Worm (Caenorhabditis elegans) whole organism, L4 larva: ENCODE data around the gene nspc-19.

Experiments
- F10B5.3 ChIP-seq: sonication (generic microtip); optimal IDR thresholded peaks from 2 replicates; lab custom pipeline; 2016; ENCODE audit warnings: mild to moderate bottlenecking, missing genetic modification characterization, missing compliant biosample characterization
- F26F4.8 ChIP-seq: fragments of 200-800 bp; sonication (Bioruptor generic); conservative IDR thresholded peaks from 2 replicates; pipeline ENCODE4 v1.3.6; 2022; ENCODE audit warnings: missing genetic modification characterization, missing compliant biosample characterization
- F44E2.7 ChIP-seq: fragments of 200-800 bp; sonication (Bioruptor generic); IDR thresholded peaks from 2 replicates; pipeline ENCODE4 v2.1.2; 2022; ENCODE audit warnings: missing genetic modification characterization, missing compliant biosample characterization
- F49E8.2 ChIP-seq: sonication (generic microtip); optimal IDR thresholded peaks from 2 replicates; lab custom pipeline; 2016; ENCODE audit warnings: missing compliant biosample characterization, mild to moderate bottlenecking, missing genetic modification characterization, borderline replicate concordance
- ZK546.5 ChIP-seq, 2 experiments: sonication (generic microtip); optimal IDR thresholded peaks; 2 replicates each; lab custom pipeline; 2017; ENCODE audit warnings: missing biosample characterization in 2 of 2, missing genetic modification characterization in 2 of 2
- attf-4 ChIP-seq: sonication (generic microtip); optimal IDR thresholded peaks from 3 replicates; lab custom pipeline; 2017; ENCODE audit warnings: missing biosample characterization, missing genetic modification characterization
- ceh-44 ChIP-seq: fragments of 200-800 bp; sonication (Bioruptor generic); IDR thresholded peaks from 2 replicates; pipeline ENCODE4 v1.3.6; 2022; ENCODE audit warnings: missing genetic modification reagents, missing genetic modification characterization, missing compliant biosample characterization
- ceh-82 ChIP-seq: sonication (generic microtip); optimal IDR thresholded peaks from 2 replicates; lab custom pipeline; 2017; ENCODE audit warnings: missing biosample characterization, missing genetic modification characterization
- ctbp-1 ChIP-seq: fragments of 200-800 bp; sonication (Bioruptor generic); IDR thresholded peaks from 2 replicates; pipeline ENCODE4 v1.3.6; 2022; ENCODE audit warnings: missing genetic modification reagents, missing genetic modification characterization, missing compliant biosample characterization
- daf-16 ChIP-seq, 3 experiments: sonication (generic microtip); optimal IDR thresholded peaks; 2 replicates each; lab custom pipeline; 2016 to 2017; ENCODE audit warnings: missing genetic modification characterization in 3 of 3, missing genetic modification reagents in 3 of 3, mild to moderate bottlenecking in 2 of 3, missing compliant biosample characterization in 2 of 3, missing biosample characterization in 1 of 3, moderate library complexity in 1 of 3
- dmd-6 ChIP-seq: fragments of 200-800 bp; sonication (Bioruptor generic); IDR thresholded peaks from 2 replicates; pipeline ENCODE4 v1.3.6; 2022; ENCODE audit warnings: missing genetic modification reagents, missing genetic modification characterization, missing compliant biosample characterization
- dmd-8 ChIP-seq: fragments of 200-800 bp; sonication (Bioruptor generic); IDR thresholded peaks from 2 replicates; pipeline ENCODE4 v1.3.6; 2022; ENCODE audit warnings: missing genetic modification characterization, missing compliant biosample characterization
- dmd-9 ChIP-seq: fragments of 200-800 bp; sonication (Bioruptor generic); IDR thresholded peaks from 2 replicates; pipeline ENCODE4 v1.3.6; 2022; ENCODE audit warnings: missing genetic modification reagents, missing genetic modification characterization, missing compliant biosample characterization
- duxl-1 ChIP-seq: sonication (generic microtip); optimal IDR thresholded peaks from 2 replicates; lab custom pipeline; 2016; ENCODE audit warnings: mild to moderate bottlenecking, missing genetic modification characterization, moderate library complexity, missing compliant biosample characterization; ENCODE audit not compliant: poor library complexity
- egl-27 ChIP-seq: sonication (generic microtip); optimal IDR thresholded peaks from 3 replicates; lab custom pipeline; 2017; ENCODE audit warnings: missing biosample characterization, missing genetic modification reagents, missing genetic modification characterization
- egl-43 ChIP-seq: fragments of 200-800 bp; sonication (Bioruptor generic); IDR thresholded peaks from 2 replicates; pipeline ENCODE4 v1.3.6; 2022; ENCODE audit warnings: missing genetic modification reagents, missing genetic modification characterization, missing compliant biosample characterization
- gei-8 ChIP-seq: fragments of 200-800 bp; sonication (Bioruptor generic); optimal IDR thresholded peaks from 2 replicates; lab custom pipeline; 2018; ENCODE audit warnings: mild to moderate bottlenecking, missing genetic modification characterization, missing compliant biosample characterization
- hif-1 ChIP-seq, 2 experiments: sonication (generic microtip); optimal IDR thresholded peaks; 2 replicates each; lab custom pipeline; 2016 to 2017; ENCODE audit warnings: missing compliant biosample characterization in 2 of 2, missing genetic modification characterization in 2 of 2, missing genetic modification reagents in 2 of 2, missing genotype in 2 of 2, mild to moderate bottlenecking in 1 of 2
- hlh-30 ChIP-seq: sonication (generic microtip); optimal IDR thresholded peaks from 2 replicates; lab custom pipeline; 2017; ENCODE audit warnings: antibody characterized with exemption, mild to moderate bottlenecking, missing genetic modification characterization, missing compliant biosample characterization; ENCODE audit not compliant: insufficient read depth
- hmg-1.1 ChIP-seq: fragments of 200-800 bp; sonication (Bioruptor generic); IDR thresholded peaks from 2 replicates; pipeline ENCODE4 v1.3.6; 2022; ENCODE audit warnings: missing genetic modification reagents, missing genetic modification characterization, missing compliant biosample characterization
- lim-7 ChIP-seq: fragments of 200-800 bp; sonication (Bioruptor generic); IDR thresholded peaks from 2 replicates; pipeline ENCODE4 v1.3.6; 2022; ENCODE audit warnings: missing genetic modification characterization, missing compliant biosample characterization
- lin-13 ChIP-seq: fragments of 150-350 bp; optimal IDR thresholded peaks from 2 replicates; lab custom pipeline; 2014; ENCODE audit warnings: missing biosample characterization, missing genetic modification reagents, missing genetic modification characterization
- madf-5 ChIP-seq, 2 experiments: fragments of 200-800 bp; sonication (Bioruptor generic); IDR thresholded peaks; 2 replicates each; pipeline ENCODE4 v1.3.6; 2022; ENCODE audit warnings: missing compliant biosample characterization in 2 of 2, missing genetic modification characterization in 2 of 2
- madf-9 ChIP-seq: fragments of 200-800 bp; sonication (Bioruptor generic); conservative IDR thresholded peaks from 2 replicates; pipeline ENCODE4 v1.3.6; 2022; ENCODE audit warnings: missing genetic modification reagents, missing genetic modification characterization, missing compliant biosample characterization
- mep-1 ChIP-seq: fragments of 150-350 bp; sonication (generic microtip); optimal IDR thresholded peaks from 3 replicates; lab custom pipeline; 2014; ENCODE audit warnings: missing biosample characterization, missing genetic modification characterization
- mes-2 ChIP-seq: sonication (generic microtip); optimal IDR thresholded peaks from 2 replicates; lab custom pipeline; 2016; ENCODE audit warnings: missing genotype, mild to moderate bottlenecking, missing genetic modification characterization, missing compliant biosample characterization; ENCODE audit not compliant: poor library complexity, severe bottlenecking
- mxl-2 ChIP-seq: fragments of 200-800 bp; sonication (Bioruptor generic); conservative IDR thresholded peaks from 2 replicates; pipeline ENCODE4 v1.3.6; 2022; ENCODE audit warnings: missing genetic modification reagents, missing genetic modification characterization, missing compliant biosample characterization
- nhr-102 ChIP-seq: sonication (generic microtip); optimal IDR thresholded peaks from 2 replicates; lab custom pipeline; 2016; ENCODE audit warnings: mild to moderate bottlenecking, missing genetic modification characterization, moderate library complexity, missing compliant biosample characterization
- nhr-25 ChIP-seq: sonication (generic microtip); optimal IDR thresholded peaks from 2 replicates; lab custom pipeline; 2017; ENCODE audit warnings: missing genetic modification characterization, mild to moderate bottlenecking, missing compliant biosample characterization, antibody characterized with exemption, moderate library complexity, borderline replicate concordance; ENCODE audit not compliant: insufficient read depth
- nhr-41 ChIP-seq: fragments of 200-800 bp; sonication (Bioruptor generic); IDR thresholded peaks from 2 replicates; pipeline ENCODE4 v1.3.6; 2022; ENCODE audit warnings: missing genetic modification reagents, missing genetic modification characterization, missing compliant biosample characterization
- nhr-42 ChIP-seq: fragments of 200-800 bp; sonication (Bioruptor generic); IDR thresholded peaks from 2 replicates; pipeline ENCODE4 v1.3.6; 2022; ENCODE audit warnings: missing genetic modification characterization, missing compliant biosample characterization
- nhr-6 ChIP-seq: fragments of 150-350 bp; optimal IDR thresholded peaks from 2 replicates; lab custom pipeline; 2014; ENCODE audit warnings: missing biosample characterization, missing genetic modification characterization
- nhr-76 ChIP-seq: fragments of 150-350 bp; optimal IDR thresholded peaks from 2 replicates; lab custom pipeline; 2014; ENCODE audit warnings: missing biosample characterization, missing genetic modification characterization
- nhr-77 ChIP-seq: fragments of 150-350 bp; optimal IDR thresholded peaks from 2 replicates; lab custom pipeline; 2014; ENCODE audit warnings: missing biosample characterization, missing genetic modification characterization
- pha-4 ChIP-seq, 2 experiments: fragments of 150-350 bp in 1 of 2; fragments of 200-800 bp in 1 of 2; sonication (Bioruptor generic) in 1 of 2; IDR thresholded peaks in 1 of 2; optimal IDR thresholded peaks in 1 of 2; 2 replicates each; pipeline versions ENCODE4 v1.3.6 to Lab custom; 2014 to 2022; ENCODE audit warnings: missing genetic modification characterization in 2 of 2, missing genetic modification reagents in 2 of 2, missing biosample characterization in 1 of 2, missing compliant biosample characterization in 1 of 2
- php-3 ChIP-seq: fragments of 200-800 bp; sonication (Bioruptor generic); IDR thresholded peaks from 2 replicates; pipeline ENCODE4 v1.3.6; 2022; ENCODE audit warnings: missing genetic modification reagents, missing genetic modification characterization, missing compliant biosample characterization
- saeg-2 ChIP-seq: fragments of 200-800 bp; sonication (Bioruptor generic); IDR thresholded peaks from 2 replicates; pipeline ENCODE4 v1.3.6; 2022; ENCODE audit warnings: missing genetic modification reagents, missing genetic modification characterization, missing compliant biosample characterization
- set-16 ChIP-seq: fragments of 200-800 bp; sonication (Bioruptor generic); IDR thresholded peaks from 2 replicates; pipeline ENCODE4 v1.3.6; 2022; ENCODE audit warnings: missing genetic modification reagents, missing genetic modification characterization, missing compliant biosample characterization
- snpc-4 ChIP-seq: fragments of 150-350 bp; optimal IDR thresholded peaks from 2 replicates; lab custom pipeline; 2014; ENCODE audit warnings: missing biosample characterization, missing genetic modification characterization
- spr-1 ChIP-seq: sonication (generic microtip); optimal IDR thresholded peaks from 2 replicates; lab custom pipeline; 2016; ENCODE audit warnings: mild to moderate bottlenecking, missing genetic modification characterization, missing compliant biosample characterization
- unc-39 ChIP-seq: sonication (generic microtip); optimal IDR thresholded peaks from 2 replicates; lab custom pipeline; 2017; ENCODE audit warnings: missing biosample characterization, missing genetic modification characterization
- unc-62 ChIP-seq, 3 experiments: fragments of 150-350 bp in 1 of 3; sonication (generic microtip); optimal IDR thresholded peaks in 2 of 3; peaks in 1 of 3; 1 replicate in 1 of 3; 2 replicates in 2 of 3; lab custom pipeline; 2014 to 2017; ENCODE audit warnings: missing biosample characterization in 3 of 3, missing genetic modification characterization in 3 of 3, missing genetic modification reagents in 3 of 3, missing genotype in 1 of 3
- zip-11 ChIP-seq: fragments of 200-800 bp; sonication (Bioruptor generic); IDR thresholded peaks from 2 replicates; pipeline ENCODE4 v1.3.6; 2022; ENCODE audit warnings: missing genetic modification characterization, missing compliant biosample characterization
- ztf-11 ChIP-seq: fragments of 150-350 bp; optimal IDR thresholded peaks from 2 replicates; lab custom pipeline; 2014; ENCODE audit warnings: missing biosample characterization, missing genetic modification characterization
- ztf-7 ChIP-seq: fragments of 150-350 bp; optimal IDR thresholded peaks from 2 replicates; lab custom pipeline; 2014; ENCODE audit warnings: missing biosample characterization, missing genetic modification characterization

The nspc-19 gene

ce11 chrX:14489945-14490344 lies 38.6 kb upstream of the nspc-19 start, which contains the start of gene his-24 (continued):
- TF ChIP-seq saeg-2 (GFP tag; lab: Robert Waterston, UW) (no peak), F49E8.2 (tag; lab: Kevin White, UChicago) (no peak), nhr-41 (GFP tag; lab: Robert Waterston, UW) (no peak), mes-2 (peak; percentile 81), nhr-25 (peak; percentile 18), ceh-44 (GFP tag; lab: Robert Waterston, UW) (no peak), F26F4.8 (GFP tag; lab: Robert Waterston, UW) (no peak), mxl-2 (GFP tag; lab: Robert Waterston, UW) (0 out of 2 replicates have a peak, but pooled peaks have one; percentile 40), madf-9 (GFP tag; lab: Robert Waterston, UW) (0 out of 2 replicates have a peak, but pooled peaks have one; percentile 34), lin-13 (GFP tag; lab: Kevin White, UChicago) (peak; percentile 25), hif-1 (tag; optimal IDR thresholded peaks at IDR 0.05; lab: Kevin White, UChicago) (peak in 1 of 2 experiments; percentile 51), zip-11 (GFP tag; lab: Robert Waterston, UW) (no peak), lim-7 (GFP tag; lab: Robert Waterston, UW) (no peak), dmd-8 (GFP tag; lab: Robert Waterston, UW) (no peak), attf-4 (tag; lab: Kevin White, UChicago) (no peak), pha-4 (GFP tag; IDR thresholded peaks at IDR 0.05; lab: Robert Waterston, UW) (peak; percentile 70), pha-4 (tag; optimal IDR thresholded peaks at IDR 0.05; lab: Kevin White, UChicago) (no peak), egl-27 (tag; lab: Kevin White, UChicago) (no peak), F10B5.3 (tag; lab: Kevin White, UChicago) (no peak), daf-16 (GFP tag; optimal IDR thresholded peaks at IDR 0.05; lab: Kevin White, UChicago) (no peak), daf-16 (tag; optimal IDR thresholded peaks at IDR 0.05; lab: Kevin White, UChicago) (peak; percentile 29), nhr-102 (tag; lab: Kevin White, UChicago) (peak; percentile 45), ztf-7 (peak; percentile 20), dmd-9 (peak; percentile 66; the same call in 1 of the 2 replicates), nhr-77 (tag; lab: Kevin White, UChicago) (peak; percentile 63), mep-1 (tag; lab: Kevin White, UChicago) (peak; percentile 83), duxl-1 (tag; lab: Kevin White, UChicago) (peak; percentile 33), nhr-42 (GFP tag; lab: Robert Waterston, UW) (peak; percentile 59; the same call in 1 of the 2 replicates), spr-1 (tag; lab: Kevin White, UChicago) (peak; percentile 39), dmd-6 (GFP tag; lab: Robert Waterston, UW) (peak; percentile 61), php-3 (GFP tag; lab: Robert Waterston, UW) (peak; percentile 65), nhr-6 (tag; lab: Kevin White, UChicago) (peak; percentile 85), egl-43 (GFP tag; lab: Robert Waterston, UW) (peak; percentile 56; the same call in 1 of the 2 replicates), ztf-11 (tag; lab: Kevin White, UChicago) (no peak), hmg-1.1 (GFP tag; lab: Robert Waterston, UW) (peak; percentile 79), set-16 (GFP tag; lab: Robert Waterston, UW) (no peak), unc-39 (tag; lab: Kevin White, UChicago) (no peak), ctbp-1 (GFP tag; lab: Robert Waterston, UW) (peak; percentile 62; the same call in 1 of the 2 replicates)

ce11 chrX:14490486-14490885 lies 38.0 kb upstream of the nspc-19 start:
- no peak for TF ChIP-seq F10B5.3 (tag; lab: Kevin White, UChicago)
- TF ChIP-seq unc-62 (GFP tag; optimal IDR thresholded peaks at IDR 0.05 in 1 of 2; lab: Kevin White, UChicago): no peak
- no peak for TF ChIP-seq unc-62 (tag; optimal IDR thresholded peaks at IDR 0.05; lab: Kevin White, UChicago)
- TF ChIP-seq F26F4.8 (GFP tag; lab: Robert Waterston, UW): no peak; the same call in 1 of the 2 replicates
- TF ChIP-seq ctbp-1 (GFP tag; lab: Robert Waterston, UW): no peak
- TF ChIP-seq F44E2.7 (GFP tag; lab: Robert Waterston, UW): no peak
- TF ChIP-seq set-16 (GFP tag; lab: Robert Waterston, UW): peak; percentile 96
- TF ChIP-seq madf-5 (GFP tag; IDR thresholded peaks at IDR 0.05; lab: Robert Waterston, UW): 0 out of 4 replicates have a peak, but pooled peaks of 1 of the 2 experiments have one; percentile 21
- no peak for TF ChIP-seq hlh-30 (tag; lab: Kevin White, UChicago)
- TF ChIP-seq ZK546.5 (tag; optimal IDR thresholded peaks at IDR 0.05; lab: Kevin White, UChicago): no peak
- TF ChIP-seq ceh-82 (tag; lab: Kevin White, UChicago): no peak
- no peak for TF ChIP-seq gei-8 (GFP tag; lab: Kevin White, UChicago)
- peak; percentile 55; the same call in 1 of the 2 replicates for TF ChIP-seq egl-43 (GFP tag; lab: Robert Waterston, UW)
- no peak for TF ChIP-seq snpc-4
- TF ChIP-seq nhr-76 (tag; lab: Kevin White, UChicago): no peak
